Fruit fly (Drosophila melanogaster) S2 (cell line): Measurements from ENCODE around the gene CG31268.

Experiments
- CG8478 ChIP-seq: fragments of >200 bp; optimal IDR thresholded peaks from 2 replicates; lab custom pipeline; 2018
- CTCF ChIP-seq, 2 experiments: fragments of >200 bp; optimal IDR thresholded peaks; 2 replicates each; lab custom pipeline; 2018

- TF ChIP-seq CG8478 (lab: Kevin White, UChicago) (no peak), CTCF (optimal IDR thresholded peaks at IDR 0.05; lab: Kevin White, UChicago) (no peak)
Measured at dm6 chr3R:17043570-17043923, 11.9 kb downstream of the CG31268 start.
